Fruit fly (Drosophila melanogaster) whole organism, pupa: Measurements from ENCODE around the gene Vha16-2.

ENCODE experiments used
- CG10348 ChIP-seq: fragments of 200-800 bp; sonication (Bioruptor generic); IDR thresholded peaks from 2 replicates; pipeline ENCODE4 v1.3.6; 2022; ENCODE audit warnings: missing biosample characterization, missing genetic modification characterization
- CG12605 ChIP-seq: fragments of 200-800 bp; sonication (Bioruptor generic); IDR thresholded peaks from 2 replicates; pipeline ENCODE4 v1.3.6; 2022; ENCODE audit warnings: missing biosample characterization, missing genetic modification characterization
- CG13204 ChIP-seq: fragments of 200-800 bp; sonication (Bioruptor generic); optimal IDR thresholded peaks from 2 replicates; lab custom pipeline; 2018; ENCODE audit warnings: missing biosample characterization, mild to moderate bottlenecking, missing genetic modification characterization, moderate library complexity
- CG14655 ChIP-seq: fragments of 200-800 bp; sonication (Bioruptor generic); optimal IDR thresholded peaks from 3 replicates; lab custom pipeline; 2017; ENCODE audit warnings: mild to moderate bottlenecking, missing biosample characterization, missing genetic modification reagents, missing genetic modification characterization
- CG15710 ChIP-seq: fragments of 200-800 bp; sonication (Bioruptor generic); optimal IDR thresholded peaks from 2 replicates; lab custom pipeline; 2018; ENCODE audit warnings: missing biosample characterization, mild to moderate bottlenecking, missing genetic modification characterization, moderate library complexity
- CG17806 ChIP-seq: fragments of 200-800 bp; sonication (Bioruptor generic); optimal IDR thresholded peaks from 2 replicates; lab custom pipeline; 2018; ENCODE audit warnings: missing biosample characterization, mild to moderate bottlenecking, missing genetic modification characterization, moderate library complexity
- CG32121 ChIP-seq: fragments of 200-800 bp; sonication (Bioruptor generic); IDR thresholded peaks from 2 replicates; pipeline ENCODE4 v1.3.6; 2022; ENCODE audit warnings: missing biosample characterization, missing genetic modification characterization
- CG34367 ChIP-seq: fragments of 200-800 bp; sonication (Bioruptor generic); optimal IDR thresholded peaks from 2 replicates; lab custom pipeline; 2018; ENCODE audit warnings: missing biosample characterization, mild to moderate bottlenecking, missing genetic modification characterization
- CG4496 ChIP-seq: fragments of 200-800 bp; sonication (Bioruptor generic); IDR thresholded peaks from 3 replicates; pipeline ENCODE4 v1.3.6; 2022; ENCODE audit warnings: missing biosample characterization, missing genetic modification characterization
- CG8159 ChIP-seq: fragments of 200-800 bp; sonication (Bioruptor generic); optimal IDR thresholded peaks from 3 replicates; lab custom pipeline; 2018; ENCODE audit warnings: missing biosample characterization, mild to moderate bottlenecking, missing genetic modification characterization, moderate library complexity
- CG8301 ChIP-seq: fragments of 200-800 bp; sonication (Bioruptor generic); optimal IDR thresholded peaks from 2 replicates; lab custom pipeline; 2018; ENCODE audit warnings: missing biosample characterization, mild to moderate bottlenecking, missing genetic modification characterization
- CG9948 ChIP-seq: fragments of 200-800 bp; sonication (Bioruptor generic); optimal IDR thresholded peaks from 2 replicates; lab custom pipeline; 2018; ENCODE audit warnings: missing biosample characterization, mild to moderate bottlenecking, missing genetic modification characterization, moderate library complexity
- D1 ChIP-seq: fragments of 200-800 bp; sonication (Bioruptor generic); optimal IDR thresholded peaks from 2 replicates; lab custom pipeline; 2018; ENCODE audit warnings: missing biosample characterization, mild to moderate bottlenecking, missing genetic modification characterization, moderate library complexity
- EcR ChIP-seq: fragments of 200-800 bp; sonication (Bioruptor generic); optimal IDR thresholded peaks from 3 replicates; lab custom pipeline; 2019; ENCODE audit warnings: missing biosample characterization, missing genetic modification characterization, mild to moderate bottlenecking, moderate library complexity, missing genetic modification reagents
- Ets98B ChIP-seq: fragments of 200-800 bp; sonication (Bioruptor generic); IDR thresholded peaks from 2 replicates; pipeline ENCODE4 v1.3.6; 2022; ENCODE audit warnings: missing biosample characterization, missing genetic modification characterization
- Pif1A ChIP-seq: fragments of 200-800 bp; sonication (Bioruptor generic); optimal IDR thresholded peaks from 3 replicates; lab custom pipeline; 2016; ENCODE audit warnings: missing biosample characterization, missing genetic modification characterization
- Pif1B ChIP-seq: fragments of 200-800 bp; sonication (Bioruptor generic); optimal IDR thresholded peaks from 3 replicates; lab custom pipeline; 2016; ENCODE audit warnings: missing biosample characterization, missing genetic modification characterization
- Snoo ChIP-seq: fragments of 200-800 bp; sonication (Bioruptor generic); optimal IDR thresholded peaks from 3 replicates; lab custom pipeline; 2017; ENCODE audit warnings: missing biosample characterization, mild to moderate bottlenecking, missing genetic modification characterization, inconsistent platforms
- fd96Ca ChIP-seq: fragments of 200-800 bp; sonication (Bioruptor generic); IDR thresholded peaks from 3 replicates; pipeline ENCODE4 v1.3.6; 2022; ENCODE audit warnings: missing biosample characterization, missing genetic modification characterization
- gl ChIP-seq: fragments of 200-800 bp; sonication (Bioruptor generic); optimal IDR thresholded peaks from 2 replicates; lab custom pipeline; 2018; ENCODE audit warnings: missing biosample characterization, mild to moderate bottlenecking, missing genetic modification characterization
- rn ChIP-seq: fragments of 200-800 bp; sonication (Bioruptor generic); IDR thresholded peaks from 2 replicates; pipeline ENCODE4 v1.3.6; 2022; ENCODE audit warnings: missing biosample characterization, missing genetic modification characterization

Vha16-2 gene

DNA sequence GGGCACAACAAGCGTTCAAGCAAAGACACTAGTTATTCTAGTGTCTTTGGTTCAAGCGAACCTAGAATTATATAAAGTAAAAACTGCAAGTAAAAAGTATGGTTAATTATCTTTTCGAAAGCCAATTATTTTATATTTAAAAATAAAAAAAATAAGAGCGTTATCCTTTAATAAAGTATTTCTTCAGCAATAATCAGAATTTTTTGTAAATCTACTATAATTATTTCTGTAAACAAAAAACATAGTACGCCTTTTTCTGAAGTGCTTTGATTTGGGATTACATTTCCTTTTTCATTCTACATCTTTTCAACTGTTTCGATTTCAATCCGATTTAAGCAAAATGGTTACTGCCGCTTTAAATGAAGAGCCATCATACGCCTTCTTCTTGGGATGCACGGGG lies at the start of gene Vha16-2:
Vha16-2 (plus strand) TSS at position 301 of the 400 bp plus-strand sequence.
- no peak for TF ChIP-seq CG4496 (GFP tag; lab: Robert Waterston, UW)
- TF ChIP-seq CG32121, result no peak
- no peak for TF ChIP-seq CG10348
- TF ChIP-seq CG9948 (tag; lab: Kevin White, UChicago), result no peak
- no peak for TF ChIP-seq CG8301 (tag; lab: Kevin White, UChicago)
- TF ChIP-seq CG12605 (GFP tag; lab: Robert Waterston, UW), result no peak
- TF ChIP-seq Snoo (tag; lab: Kevin White, UChicago), result no peak
- no peak for TF ChIP-seq CG14655 (GFP tag; lab: Kevin White, UChicago)
- TF ChIP-seq D1 (tag; lab: Kevin White, UChicago), result no peak
- TF ChIP-seq rn (GFP tag; lab: Robert Waterston, UW), result no peak
- TF ChIP-seq EcR (GFP tag; lab: Kevin White, UChicago), result no peak

DNA sequence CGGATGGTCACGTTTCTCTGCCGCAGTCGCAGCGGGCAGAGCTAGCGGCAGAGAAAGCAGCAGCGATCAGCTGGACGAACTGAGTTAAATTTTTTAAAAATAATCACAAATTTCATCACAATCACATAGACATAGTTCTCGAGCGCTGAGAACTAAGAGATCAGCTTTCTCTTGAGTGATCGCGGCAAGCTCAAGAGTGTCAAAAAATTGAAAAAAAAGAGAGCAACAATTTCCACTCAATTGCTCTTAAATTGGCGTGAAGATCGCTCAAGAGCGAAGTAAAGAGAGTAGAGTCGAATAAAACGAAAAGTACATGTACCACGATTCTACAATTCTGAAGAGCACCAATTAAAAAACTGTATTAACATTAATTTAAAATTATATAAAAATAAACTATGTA lies 46.4 kb upstream of the Vha16-2 start:
- TF ChIP-seq Pif1A (GFP tag; lab: Kevin White, UChicago) (peak; percentile 4), CG17806 (tag; lab: Kevin White, UChicago) (no peak), CG12605 (GFP tag; lab: Robert Waterston, UW) (peak; percentile 58), CG14655 (GFP tag; lab: Kevin White, UChicago) (no peak), Pif1B (GFP tag; lab: Kevin White, UChicago) (peak; percentile 14), gl (tag; lab: Kevin White, UChicago) (no peak), CG32121 (no peak)
- TF ChIP-seq, all 21 proteins: peak for 3

DNA sequence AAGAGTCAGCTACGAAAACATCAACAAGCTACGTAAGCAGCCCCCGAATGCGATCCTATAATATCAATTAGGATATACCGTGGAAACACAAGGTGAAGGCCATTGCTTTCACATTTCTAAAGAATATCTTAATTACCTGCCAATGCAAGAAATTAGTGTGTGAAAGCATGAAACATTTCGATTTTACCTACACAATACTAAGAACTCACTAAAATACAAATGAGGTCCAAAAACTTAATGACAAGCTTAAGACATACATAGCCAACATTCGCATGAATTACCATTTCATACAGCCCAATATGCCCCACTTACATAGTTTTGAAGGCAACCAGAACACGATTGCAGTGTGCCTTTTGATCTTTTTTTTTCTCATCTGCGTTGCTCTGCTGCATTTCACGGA lies 45.1 kb upstream of the Vha16-2 start:
- TF ChIP-seq rn (GFP tag; lab: Robert Waterston, UW) (no peak), CG8159 (tag; lab: Kevin White, UChicago) (peak; percentile 53), CG14655 (GFP tag; lab: Kevin White, UChicago) (peak; percentile 70), CG15710 (peak; percentile 35), CG34367 (tag; lab: Kevin White, UChicago) (peak; percentile 26), CG8301 (tag; lab: Kevin White, UChicago) (peak; percentile 63), CG9948 (tag; lab: Kevin White, UChicago) (peak; percentile 37), CG4496 (GFP tag; lab: Robert Waterston, UW) (no peak), CG17806 (tag; lab: Kevin White, UChicago) (peak; percentile 25), CG32121 (peak; percentile 46), Ets98B (GFP tag; lab: Robert Waterston, UW) (peak; percentile 5; the same call in 1 of the 2 replicates), Snoo (tag; lab: Kevin White, UChicago) (no peak), Pif1A (GFP tag; lab: Kevin White, UChicago) (peak; percentile 6), CG10348 (0 out of 2 replicates have a peak, but pooled peaks have one; percentile 36), gl (tag; lab: Kevin White, UChicago) (no peak)

DNA sequence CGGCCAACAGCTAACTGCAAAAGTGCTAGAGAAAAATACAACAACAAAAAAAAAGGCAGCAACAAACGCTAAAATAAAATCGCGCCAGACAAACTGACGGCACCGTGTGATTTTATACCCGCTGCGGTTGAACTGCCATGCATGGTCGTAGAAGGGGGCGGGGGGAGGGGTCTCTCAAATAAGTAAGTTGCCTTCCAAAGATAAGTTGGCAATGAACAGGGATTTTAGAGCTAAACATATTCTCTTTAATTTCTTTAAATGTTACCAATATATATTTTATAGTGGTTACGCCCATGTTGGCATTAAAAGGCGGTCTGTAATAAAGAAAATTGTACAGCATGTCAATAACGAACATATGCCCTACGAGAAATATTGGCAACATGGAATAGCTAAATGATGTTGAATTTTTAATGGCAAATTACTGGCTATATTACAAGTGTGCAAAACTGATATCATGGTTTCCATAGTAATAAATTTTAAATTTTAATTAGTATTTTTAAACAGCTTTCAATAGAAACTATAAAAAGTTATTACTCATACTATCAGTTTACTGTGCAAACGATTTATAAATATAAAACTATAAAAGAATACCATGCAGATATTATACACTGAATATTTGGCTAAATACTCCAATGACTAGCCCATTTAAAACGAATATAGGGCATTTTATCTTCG lies 43.4 kb upstream of the Vha16-2 start:
- TF ChIP-seq CG9948 (tag; lab: Kevin White, UChicago), result peak; percentile 81
- TF ChIP-seq EcR (GFP tag; lab: Kevin White, UChicago), result peak; percentile 49
- peak; percentile 82 for TF ChIP-seq CG8301 (tag; lab: Kevin White, UChicago)
- TF ChIP-seq Snoo (tag; lab: Kevin White, UChicago), result peak; percentile 95
- TF ChIP-seq gl (tag; lab: Kevin White, UChicago), result peak; percentile 81
- peak; percentile 81 for TF ChIP-seq CG14655 (GFP tag; lab: Kevin White, UChicago)
- TF ChIP-seq D1 (tag; lab: Kevin White, UChicago), result peak; percentile 69
- peak; percentile 94 for TF ChIP-seq Pif1A (GFP tag; lab: Kevin White, UChicago)
- TF ChIP-seq Pif1B (GFP tag; lab: Kevin White, UChicago), result peak; percentile 89
- TF ChIP-seq CG13204, result peak; percentile 87
- peak; percentile 89 for TF ChIP-seq CG8159 (tag; lab: Kevin White, UChicago)
- TF ChIP-seq CG15710, result peak; percentile 94
- peak; percentile 87 for TF ChIP-seq rn (GFP tag; lab: Robert Waterston, UW)
- peak; percentile 95 for TF ChIP-seq CG32121
- TF ChIP-seq CG12605 (GFP tag; lab: Robert Waterston, UW), result peak; percentile 88
- peak; percentile 95 for TF ChIP-seq CG4496 (GFP tag; lab: Robert Waterston, UW)
- peak; percentile 94 for TF ChIP-seq CG34367 (tag; lab: Kevin White, UChicago)
- peak; percentile 97 for TF ChIP-seq fd96Ca
- peak; percentile 96 for TF ChIP-seq Ets98B (GFP tag; lab: Robert Waterston, UW)
- TF ChIP-seq CG17806 (tag; lab: Kevin White, UChicago), result peak; percentile 87
- peak; percentile 93 for TF ChIP-seq CG10348

DNA sequence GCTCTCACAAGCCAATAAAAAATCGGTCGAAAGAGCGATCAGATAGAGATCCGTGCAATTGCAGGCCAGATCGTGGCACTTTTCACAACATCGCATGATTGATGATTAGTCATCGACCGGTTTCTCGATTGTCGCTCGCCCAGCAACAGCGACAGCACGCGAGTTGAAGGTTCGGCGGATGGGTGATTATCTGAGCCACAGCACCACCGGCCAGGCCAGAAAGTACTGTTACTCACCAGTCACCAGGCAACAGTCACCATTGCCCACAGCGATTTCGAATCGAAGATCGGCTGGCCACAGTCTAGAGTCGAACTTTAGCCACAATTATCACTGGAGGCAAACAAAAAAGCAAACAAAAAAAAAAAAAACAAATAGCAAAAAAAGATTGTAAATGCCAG lies 42.8 kb upstream of the Vha16-2 start:
- TF ChIP-seq CG34367 (tag; lab: Kevin White, UChicago) (no peak), D1 (tag; lab: Kevin White, UChicago) (no peak), Pif1A (GFP tag; lab: Kevin White, UChicago) (no peak), EcR (GFP tag; lab: Kevin White, UChicago) (peak; percentile 65), CG17806 (tag; lab: Kevin White, UChicago) (no peak), Pif1B (GFP tag; lab: Kevin White, UChicago) (no peak), fd96Ca (0 out of 3 replicates have a peak, but pooled peaks have one; percentile 24), CG32121 (0 out of 2 replicates have a peak, but pooled peaks have one; percentile 14)
- TF ChIP-seq, all 21 proteins: peak for 3
